Fruit fly (Drosophila melanogaster) whole organism, embryonic: ENCODE data around the gene CG8236.

ENCODE experiments used
- B-H2 ChIP-seq: fragments of 200-800 bp; sonication (Bioruptor generic); optimal IDR thresholded peaks from 2 replicates; lab custom pipeline; 2018; ENCODE audit warnings: missing biosample characterization, mild to moderate bottlenecking, missing genetic modification characterization
- CG10543 ChIP-seq: fragments of 200-800 bp; sonication (Bioruptor generic); optimal IDR thresholded peaks from 3 replicates; lab custom pipeline; 2017; ENCODE audit warnings: missing biosample characterization, mild to moderate bottlenecking, missing genetic modification characterization, moderate library complexity
- CG10565 ChIP-seq: fragments of 200-800 bp; sonication (Bioruptor generic); optimal IDR thresholded peaks from 3 replicates; lab custom pipeline; 2016; ENCODE audit warnings: missing biosample characterization, mild to moderate bottlenecking, missing genetic modification characterization
- CG12299 ChIP-seq: fragments of 200-800 bp; sonication (Bioruptor generic); optimal IDR thresholded peaks from 2 replicates; lab custom pipeline; 2018; ENCODE audit warnings: missing biosample characterization, mild to moderate bottlenecking, missing genetic modification characterization
- CG12744 ChIP-seq: fragments of 200-800 bp; sonication (Bioruptor generic); optimal IDR thresholded peaks from 2 replicates; lab custom pipeline; 2016; ENCODE audit warnings: missing biosample characterization, missing genetic modification characterization
- CG14710 ChIP-seq: fragments of 200-800 bp; sonication (Bioruptor generic); optimal IDR thresholded peaks from 3 replicates; lab custom pipeline; 2019; ENCODE audit warnings: missing biosample characterization, mild to moderate bottlenecking, missing genetic modification characterization, moderate library complexity
- CG1603 ChIP-seq: fragments of 200-800 bp; sonication (Bioruptor generic); optimal IDR thresholded peaks from 2 replicates; lab custom pipeline; 2019; ENCODE audit warnings: missing biosample characterization, mild to moderate bottlenecking, missing genetic modification characterization, moderate library complexity
- CG17328 ChIP-seq: fragments of 200-800 bp; sonication (Bioruptor generic); IDR thresholded peaks from 2 replicates; pipeline ENCODE4 v1.3.6; 2022; ENCODE audit warnings: missing biosample characterization, missing genetic modification characterization
- CG17361 ChIP-seq: fragments of 200-800 bp; sonication (Bioruptor generic); IDR thresholded peaks from 3 replicates; pipeline ENCODE4 v1.3.6; 2022; ENCODE audit warnings: missing biosample characterization, missing genetic modification characterization
- CG18764 ChIP-seq: fragments of 200-800 bp; sonication (Bioruptor generic); optimal IDR thresholded peaks from 3 replicates; lab custom pipeline; 2016; ENCODE audit warnings: missing biosample characterization, missing genetic modification characterization
- CG30403 ChIP-seq: fragments of 200-800 bp; sonication (Bioruptor generic); optimal IDR thresholded peaks from 3 replicates; lab custom pipeline; 2016; ENCODE audit warnings: missing biosample characterization, missing genetic modification characterization
- CG31388 ChIP-seq: fragments of 200-800 bp; sonication (Bioruptor generic); optimal IDR thresholded peaks from 2 replicates; lab custom pipeline; 2016; ENCODE audit warnings: missing biosample characterization, missing genetic modification characterization
- CG32767 ChIP-seq: fragments of 200-800 bp; sonication (Bioruptor generic); IDR thresholded peaks from 2 replicates; pipeline ENCODE4 v1.3.6; 2022; ENCODE audit warnings: missing biosample characterization, missing genetic modification characterization
- CG3281 ChIP-seq: fragments of 200-800 bp; sonication (Bioruptor generic); optimal IDR thresholded peaks from 3 replicates; lab custom pipeline; 2017; ENCODE audit warnings: missing biosample characterization, mild to moderate bottlenecking, missing genetic modification characterization
- CG34376 ChIP-seq: fragments of 200-800 bp; sonication (Bioruptor generic); optimal IDR thresholded peaks from 2 replicates; lab custom pipeline; 2018; ENCODE audit warnings: missing biosample characterization, mild to moderate bottlenecking, missing genetic modification characterization
- CG3995 ChIP-seq: fragments of 200-800 bp; sonication (Bioruptor generic); optimal IDR thresholded peaks from 3 replicates; lab custom pipeline; 2016; ENCODE audit warnings: missing biosample characterization, missing genetic modification characterization
- CG4424 ChIP-seq: fragments of 200-800 bp; sonication (Bioruptor generic); optimal IDR thresholded peaks from 3 replicates; lab custom pipeline; 2016; ENCODE audit warnings: missing biosample characterization, missing genetic modification characterization
- CG4617 ChIP-seq: fragments of 200-800 bp; sonication (Bioruptor generic); optimal IDR thresholded peaks from 3 replicates; lab custom pipeline; 2016; ENCODE audit warnings: missing biosample characterization, missing genetic modification characterization, borderline replicate concordance
- CG5953 ChIP-seq: fragments of 200-800 bp; sonication (Bioruptor generic); IDR thresholded peaks from 2 replicates; pipeline ENCODE4 v1.3.6; 2022; ENCODE audit warnings: missing biosample characterization, missing genetic modification characterization
- CG7839 ChIP-seq: fragments of 200-800 bp; sonication (Bioruptor generic); optimal IDR thresholded peaks from 3 replicates; lab custom pipeline; 2018; ENCODE audit warnings: missing biosample characterization, mild to moderate bottlenecking, missing genetic modification characterization, moderate library complexity
- Dll ChIP-seq: fragments of 200-800 bp; sonication (Bioruptor generic); IDR thresholded peaks from 4 replicates; pipeline ENCODE4 v1.3.6; 2022; ENCODE audit warnings: missing biosample characterization, missing genetic modification characterization; ENCODE audit not compliant: partially characterized antibody
- Doc2 ChIP-seq: fragments of 200-800 bp; sonication (Bioruptor generic); IDR thresholded peaks from 2 replicates; pipeline ENCODE4 v1.3.6; 2022; ENCODE audit warnings: missing biosample characterization, missing genetic modification characterization
- Doc3 ChIP-seq: fragments of 200-800 bp; sonication (Bioruptor generic); IDR thresholded peaks from 3 replicates; pipeline ENCODE4 v1.3.6; 2022; ENCODE audit warnings: missing biosample characterization, missing genetic modification characterization; ENCODE audit not compliant: partially characterized antibody
- Elba2 ChIP-seq: fragments of 200-800 bp; sonication (Bioruptor generic); optimal IDR thresholded peaks from 3 replicates; lab custom pipeline; 2016; ENCODE audit warnings: missing biosample characterization, missing genetic modification characterization
- Fer3 ChIP-seq: fragments of 200-800 bp; sonication (Bioruptor generic); optimal IDR thresholded peaks from 2 replicates; lab custom pipeline; 2018; ENCODE audit warnings: missing biosample characterization, mild to moderate bottlenecking, missing genetic modification characterization, moderate library complexity
- MTF-1 ChIP-seq: fragments of 200-800 bp; sonication (Bioruptor generic); optimal IDR thresholded peaks from 2 replicates; lab custom pipeline; 2018; ENCODE audit warnings: missing biosample characterization, mild to moderate bottlenecking, missing genetic modification characterization, borderline replicate concordance
- Optix ChIP-seq: fragments of 200-800 bp; sonication (Bioruptor generic); IDR thresholded peaks from 3 replicates; pipeline ENCODE4 v1.3.6; 2022; ENCODE audit warnings: missing biosample characterization, missing genetic modification characterization
- PHDP ChIP-seq: fragments of 200-800 bp; sonication (Bioruptor generic); optimal IDR thresholded peaks from 3 replicates; lab custom pipeline; 2018; ENCODE audit warnings: missing biosample characterization, mild to moderate bottlenecking, missing genetic modification characterization, moderate library complexity
- Sox100B ChIP-seq: fragments of 200-800 bp; sonication (Bioruptor generic); optimal IDR thresholded peaks from 3 replicates; lab custom pipeline; 2018; ENCODE audit warnings: missing biosample characterization, mild to moderate bottlenecking, missing genetic modification characterization
- Sry-β ChIP-seq: fragments of 200-800 bp; sonication (Bioruptor generic); optimal IDR thresholded peaks from 2 replicates; lab custom pipeline; 2018; ENCODE audit warnings: missing biosample characterization, mild to moderate bottlenecking, missing genetic modification characterization, moderate library complexity
- Ssrp ChIP-seq: fragments of 200-800 bp; sonication (Bioruptor generic); optimal IDR thresholded peaks from 2 replicates; lab custom pipeline; 2018; ENCODE audit warnings: missing biosample characterization, mild to moderate bottlenecking, missing genetic modification characterization, moderate library complexity
- Vsx1 ChIP-seq: fragments of 200-800 bp; sonication (Bioruptor generic); optimal IDR thresholded peaks from 2 replicates; lab custom pipeline; 2017; ENCODE audit warnings: missing biosample characterization, mild to moderate bottlenecking, missing genetic modification characterization, missing genetic modification reagents
- amos ChIP-seq: fragments of 200-800 bp; sonication (Bioruptor generic); IDR thresholded peaks from 2 replicates; pipeline ENCODE4 v1.3.6; 2022; ENCODE audit warnings: missing biosample characterization, missing genetic modification characterization; ENCODE audit not compliant: partially characterized antibody
- bsh ChIP-seq, 2 experiments: fragments of 200-800 bp; sonication (Bioruptor generic); optimal IDR thresholded peaks; 2 replicates each; lab custom pipeline; 2017 to 2018; ENCODE audit warnings: mild to moderate bottlenecking in 2 of 2, missing biosample characterization in 2 of 2, missing genetic modification characterization in 2 of 2, moderate library complexity in 1 of 2
- grau ChIP-seq: fragments of 200-800 bp; optimal IDR thresholded peaks from 3 replicates; lab custom pipeline; 2019; ENCODE audit warnings: missing biosample characterization, mild to moderate bottlenecking, missing genetic modification characterization, moderate library complexity
- gt ChIP-seq: fragments of 200-800 bp; sonication (Bioruptor generic); IDR thresholded peaks from 2 replicates; pipeline ENCODE4 v1.3.6; 2022; ENCODE audit warnings: missing biosample characterization, missing genetic modification characterization
- hkb ChIP-seq, 2 experiments: fragments of 200-800 bp in 1 of 2; fragments of >200 bp in 1 of 2; sonication (Bioruptor generic) in 1 of 2; IDR thresholded peaks in 1 of 2; optimal IDR thresholded peaks in 1 of 2; 2 replicates each; pipeline versions ENCODE4 v1.3.6 to Lab custom; 2017 to 2022; ENCODE audit warnings: missing biosample characterization in 1 of 2, missing genetic modification characterization in 1 of 2
- jing ChIP-seq: fragments of 200-800 bp; sonication (Bioruptor generic); optimal IDR thresholded peaks from 2 replicates; lab custom pipeline; 2018; ENCODE audit warnings: missing biosample characterization, mild to moderate bottlenecking, missing genetic modification characterization
- kah ChIP-seq: fragments of 200-800 bp; sonication (Bioruptor generic); optimal IDR thresholded peaks from 2 replicates; lab custom pipeline; 2018; ENCODE audit warnings: missing biosample characterization, mild to moderate bottlenecking, missing genetic modification characterization
- pan ChIP-seq, 4 experiments: fragments of >200 bp in 3 of 4; fragments of 200-800 bp in 1 of 4; sonication (Bioruptor generic) in 1 of 4; optimal IDR thresholded peaks in 3 of 4; IDR thresholded peaks in 1 of 4; 2 replicates each; pipeline versions ENCODE4 v1.3.6 to Lab custom; 2017 to 2022; ENCODE audit warnings: missing biosample characterization in 2 of 4, missing genetic modification characterization in 2 of 4, mixed read lengths in 1 of 4
- pzg ChIP-seq: fragments of 200-800 bp; sonication (Bioruptor generic); optimal IDR thresholded peaks from 3 replicates; lab custom pipeline; 2018; ENCODE audit warnings: missing biosample characterization, mild to moderate bottlenecking, missing genetic modification characterization, moderate library complexity
- ranshi ChIP-seq: fragments of 200-800 bp; sonication (Bioruptor generic); IDR thresholded peaks from 2 replicates; pipeline ENCODE4 v1.3.6; 2022; ENCODE audit warnings: missing biosample characterization, missing genetic modification characterization
- row ChIP-seq: fragments of 200-800 bp; sonication (Bioruptor generic); IDR thresholded peaks from 3 replicates; pipeline ENCODE4 v1.3.6; 2022; ENCODE audit warnings: missing biosample characterization, missing genetic modification characterization
- sisA ChIP-seq: fragments of 200-800 bp; sonication (Bioruptor generic); IDR thresholded peaks from 2 replicates; pipeline ENCODE4 v1.3.6; 2022; ENCODE audit warnings: missing biosample characterization, missing genetic modification characterization
- slp2 ChIP-seq: fragments of 200-800 bp; sonication (Bioruptor generic); optimal IDR thresholded peaks from 2 replicates; lab custom pipeline; 2016; ENCODE audit warnings: missing biosample characterization, missing genetic modification characterization
- tin ChIP-seq: fragments of 200-800 bp; sonication (Bioruptor generic); optimal IDR thresholded peaks from 3 replicates; lab custom pipeline; 2016; ENCODE audit warnings: missing biosample characterization, missing genetic modification characterization
- unc-4 ChIP-seq: fragments of 200-800 bp; sonication (Bioruptor generic); IDR thresholded peaks from 2 replicates; pipeline ENCODE4 v1.3.6; 2022; ENCODE audit warnings: missing biosample characterization, missing genetic modification characterization; ENCODE audit not compliant: partially characterized antibody
- unpg ChIP-seq: fragments of 200-800 bp; sonication (Bioruptor generic); optimal IDR thresholded peaks from 3 replicates; lab custom pipeline; 2018; ENCODE audit warnings: missing biosample characterization, mild to moderate bottlenecking, missing genetic modification characterization, moderate library complexity
- usp ChIP-seq: fragments of >200 bp; optimal IDR thresholded peaks from 2 replicates; lab custom pipeline; 2017; ENCODE audit warnings: missing biosample characterization, missing genetic modification characterization

The CG8236 gene

DNA sequence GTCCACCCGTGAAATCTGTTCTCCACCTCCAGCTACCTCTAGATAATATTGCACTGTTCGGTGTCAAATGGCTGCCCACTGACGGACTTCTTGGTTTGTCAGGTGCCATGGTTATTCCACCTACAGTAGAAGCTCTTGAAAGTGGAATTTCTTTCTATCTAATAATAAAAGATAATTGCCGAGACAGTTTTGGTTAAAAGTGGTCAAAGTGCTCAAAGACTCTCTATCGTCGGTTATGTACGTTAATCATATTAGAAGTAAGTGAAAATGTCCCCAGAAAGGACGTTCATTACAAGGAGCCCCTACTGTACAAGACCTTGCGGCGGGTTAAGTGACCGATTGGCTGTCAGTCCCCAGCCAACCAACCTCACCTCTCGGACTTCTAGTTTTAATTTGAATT, 25.0 kb upstream of the CG8236 start (continued):
- TF ChIP-seq Vsx1 (GFP tag; lab: Kevin White, UChicago) (peak; percentile 40), grau (tag; lab: Kevin White, UChicago) (peak; percentile 91), CG34376 (GFP tag; lab: Kevin White, UChicago) (no peak), CG3995 (GFP tag; lab: Kevin White, UChicago) (no peak), Doc2 (GFP tag; lab: Robert Waterston, UW) (no peak), Doc3 (no peak), bsh (GFP tag; optimal IDR thresholded peaks at IDR 0.05; lab: Kevin White, UChicago) (peak in 1 of 2 experiments; percentile 57), tin (GFP tag; lab: Kevin White, UChicago) (peak; percentile 22), CG14710 (no peak), MTF-1 (GFP tag; lab: Kevin White, UChicago) (no peak), Sry-β (GFP tag; lab: Kevin White, UChicago) (no peak), unpg (GFP tag; lab: Kevin White, UChicago) (peak; percentile 65), CG10565 (GFP tag; lab: Kevin White, UChicago) (no peak), ranshi (GFP tag; lab: Robert Waterston, UW) (peak; percentile 61), CG1603 (tag; lab: Kevin White, UChicago) (peak; percentile 44), CG18764 (GFP tag; lab: Kevin White, UChicago) (peak; percentile 7), CG30403 (GFP tag; lab: Kevin White, UChicago) (peak; percentile 44), CG5953 (no peak), CG31388 (GFP tag; lab: Kevin White, UChicago) (no peak), Sox100B (GFP tag; lab: Kevin White, UChicago) (no peak), sisA (GFP tag; lab: Robert Waterston, UW) (peak; percentile 54), Fer3 (tag; lab: Kevin White, UChicago) (no peak), pzg (GFP tag; lab: Kevin White, UChicago) (no peak), row (GFP tag; lab: Robert Waterston, UW) (peak; percentile 85), CG4617 (no peak), CG17328 (0 out of 2 replicates have a peak, but pooled peaks have one; percentile 15), unc-4 (GFP tag; lab: Robert Waterston, UW) (no peak), Ssrp (tag; lab: Kevin White, UChicago) (peak; percentile 25), CG17361 (GFP tag; lab: Robert Waterston, UW) (0 out of 3 replicates have a peak, but pooled peaks have one; percentile 31), CG32767 (GFP tag; lab: Robert Waterston, UW) (peak; percentile 39; the same call in 1 of the 2 replicates), CG4424 (peak; percentile 39), amos (GFP tag; lab: Robert Waterston, UW) (no peak), Dll (GFP tag; lab: Robert Waterston, UW) (no peak), CG7839 (no peak), CG12299 (tag; lab: Kevin White, UChicago) (no peak), hkb (optimal IDR thresholded peaks at IDR 0.05; lab: Kevin White, UChicago) (no peak), hkb (GFP tag; IDR thresholded peaks at IDR 0.05; lab: Robert Waterston, UW) (peak; percentile 48; the same call in 1 of the 2 replicates), jing (GFP tag; lab: Kevin White, UChicago) (no peak), pan (optimal IDR thresholded peaks at IDR 0.05; lab: Kevin White, UChicago) (no peak), pan (GFP tag; optimal IDR thresholded peaks at IDR 0.05 in 1 of 2, IDR thresholded peaks at IDR 0.05 in 1 of 2) (peak in 1 of 2 experiments; percentile 48), PHDP (tag; lab: Kevin White, UChicago) (peak; percentile 52), usp (GFP tag; lab: Kevin White, UChicago) (no peak), kah (GFP tag; lab: Kevin White, UChicago) (no peak), B-H2 (GFP tag; lab: Kevin White, UChicago) (no peak), gt (no peak), slp2 (GFP tag; lab: Kevin White, UChicago) (no peak), Elba2 (GFP tag; lab: Kevin White, UChicago) (no peak), Optix (GFP tag; lab: Robert Waterston, UW) (no peak), CG12744 (no peak), CG10543 (GFP tag; lab: Kevin White, UChicago) (peak; percentile 9), CG3281 (GFP tag; lab: Kevin White, UChicago) (peak; percentile 11)
